Fruit fly (Drosophila melanogaster) whole organism, prepupa: ENCODE measurements around the gene 2mit.

Experiments
- CG11902 ChIP-seq: fragments of 200-800 bp; sonication (Bioruptor generic); optimal IDR thresholded peaks from 3 replicates; lab custom pipeline; 2016; ENCODE audit warnings: missing biosample characterization, missing genetic modification characterization
- CG6854 ChIP-seq: fragments of 200-800 bp; sonication (Bioruptor generic); optimal IDR thresholded peaks from 2 replicates; lab custom pipeline; 2017; ENCODE audit warnings: missing biosample characterization, mild to moderate bottlenecking, missing genetic modification characterization
- Lpt ChIP-seq: fragments of 200-800 bp; sonication (Bioruptor generic); optimal IDR thresholded peaks from 3 replicates; lab custom pipeline; 2016; ENCODE audit warnings: missing biosample characterization, missing genetic modification characterization

DNA sequence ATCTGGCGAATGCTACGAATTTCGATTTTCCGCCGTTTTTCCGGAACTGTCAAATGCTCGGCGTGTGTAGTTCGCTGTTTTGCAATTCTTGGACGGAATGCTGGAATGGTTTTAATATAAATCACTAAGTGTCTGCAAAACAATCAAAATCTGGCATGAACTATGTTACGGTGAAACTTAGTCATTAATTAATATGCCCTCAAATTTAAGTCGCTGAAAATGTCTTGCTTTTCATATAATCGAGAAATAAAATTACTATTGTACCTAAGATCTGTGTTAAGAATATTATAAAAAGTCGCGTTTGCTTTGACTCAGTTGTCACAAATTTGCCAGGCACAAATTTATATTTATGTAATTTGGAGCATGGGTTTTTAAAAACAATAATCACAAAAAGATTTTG, 35.8 kb upstream of the 2mit start, which contains the start of gene CG8141:
- TF ChIP-seq CG6854 (GFP tag; lab: Kevin White, UChicago) (no peak), CG11902 (GFP tag; lab: Kevin White, UChicago) (no peak), Lpt (no peak)
